Worm (Caenorhabditis elegans): ENCODE results near the gene lec-11.

ce11 chrIV:6603549-6603948 lies 13.6 kb upstream of the lec-11 start:
- TF ChIP-seq ztf-11 (tag; optimal IDR thresholded peaks at IDR 0.05), result no peak
- no peak for TF ChIP-seq elt-1 (tag; optimal IDR thresholded peaks at IDR 0.05)
- TF ChIP-seq lin-13 (GFP tag; optimal IDR thresholded peaks at IDR 0.05), result no peak
- TF ChIP-seq ceh-82 (tag; optimal IDR thresholded peaks at IDR 0.05), result no peak

Measured in whole organism, L2 larva.